Worm (Caenorhabditis elegans) whole organism, young adult: ENCODE data around the gene W01C9.2.

ENCODE experiments used
- B0336.3 ChIP-seq: fragments of 200-800 bp; sonication (Bioruptor generic); IDR thresholded peaks from 2 replicates; pipeline ENCODE4 v1.3.6; 2022; ENCODE audit warnings: missing genetic modification characterization, missing compliant biosample characterization
- F23B12.7 ChIP-seq: sonication (generic microtip); optimal IDR thresholded peaks from 2 replicates; lab custom pipeline; 2017; ENCODE audit warnings: missing genetic modification characterization, mild to moderate bottlenecking, missing compliant biosample characterization, antibody characterized with exemption, moderate library complexity; ENCODE audit not compliant: insufficient read depth
- F37B4.10 ChIP-seq: fragments of 200-800 bp; sonication (Bioruptor generic); IDR thresholded peaks from 2 replicates; pipeline ENCODE4 v1.3.6; 2022; ENCODE audit warnings: missing genetic modification characterization, missing compliant biosample characterization
- K11D2.4 ChIP-seq: fragments of 200-800 bp; sonication (Bioruptor generic); IDR thresholded peaks from 2 replicates; pipeline ENCODE4 v1.3.6; 2022; ENCODE audit warnings: missing genetic modification reagents, missing genetic modification characterization, missing compliant biosample characterization
- Y79H2A.3 ChIP-seq: fragments of 200-800 bp; sonication (Bioruptor generic); conservative IDR thresholded peaks from 2 replicates; pipeline ENCODE4 v1.3.6; 2022; ENCODE audit warnings: missing genetic modification reagents, missing genetic modification characterization, missing compliant biosample characterization
- ZK185.1 ChIP-seq: sonication (generic microtip); optimal IDR thresholded peaks from 2 replicates; lab custom pipeline; 2016; ENCODE audit warnings: mild to moderate bottlenecking, missing genetic modification characterization, missing compliant biosample characterization; ENCODE audit not compliant: poor library complexity, severe bottlenecking
- aptf-3 ChIP-seq: fragments of 200-800 bp; sonication (Bioruptor generic); IDR thresholded peaks from 2 replicates; pipeline ENCODE4 v1.3.6; 2022; ENCODE audit warnings: missing genetic modification characterization, missing compliant biosample characterization
- atf-7 ChIP-seq: sonication (generic microtip); optimal IDR thresholded peaks from 2 replicates; lab custom pipeline; 2017; ENCODE audit warnings: mild to moderate bottlenecking, missing genetic modification characterization, missing compliant biosample characterization
- attf-6 ChIP-seq: fragments of 200-800 bp; sonication (Bioruptor generic); IDR thresholded peaks from 2 replicates; pipeline ENCODE4 v1.3.6; 2022; ENCODE audit warnings: missing genetic modification reagents, missing genetic modification characterization, missing compliant biosample characterization
- ceh-100 ChIP-seq: fragments of 200-800 bp; sonication (Bioruptor generic); IDR thresholded peaks from 2 replicates; pipeline ENCODE4 v1.3.6; 2022; ENCODE audit warnings: missing genetic modification reagents, missing genetic modification characterization, missing compliant biosample characterization
- ceh-27 ChIP-seq: fragments of 200-800 bp; sonication (Bioruptor generic); optimal IDR thresholded peaks from 2 replicates; lab custom pipeline; 2018; ENCODE audit warnings: mild to moderate bottlenecking, missing genetic modification characterization, moderate library complexity, missing compliant biosample characterization
- ceh-40 ChIP-seq: fragments of 200-800 bp; sonication (Bioruptor generic); IDR thresholded peaks from 2 replicates; pipeline ENCODE4 v1.3.6; 2022; ENCODE audit warnings: missing genetic modification characterization, missing compliant biosample characterization
- ceh-58 ChIP-seq: fragments of 200-800 bp; sonication (Bioruptor generic); IDR thresholded peaks from 2 replicates; pipeline ENCODE4 v1.3.6; 2022; ENCODE audit warnings: missing genetic modification characterization, missing compliant biosample characterization
- ceh-79 ChIP-seq: sonication (generic microtip); optimal IDR thresholded peaks from 2 replicates; lab custom pipeline; 2017; ENCODE audit warnings: mild to moderate bottlenecking, missing genetic modification characterization, missing compliant biosample characterization
- dox-1 ChIP-seq: fragments of 200-800 bp; sonication (Bioruptor generic); IDR thresholded peaks from 2 replicates; pipeline ENCODE4 v1.3.6; 2022; ENCODE audit warnings: missing genetic modification reagents, missing genetic modification characterization, missing compliant biosample characterization
- dpff-1 ChIP-seq: sonication (generic microtip); optimal IDR thresholded peaks from 2 replicates; lab custom pipeline; 2017; ENCODE audit warnings: mild to moderate bottlenecking, missing genetic modification characterization, missing compliant biosample characterization
- efl-1 ChIP-seq: fragments of 150-350 bp; optimal IDR thresholded peaks from 2 replicates; lab custom pipeline; 2014; ENCODE audit warnings: missing biosample characterization, missing genetic modification reagents, missing genetic modification characterization
- gei-17 ChIP-seq: fragments of 200-800 bp; sonication (Bioruptor generic); optimal IDR thresholded peaks from 2 replicates; lab custom pipeline; 2018; ENCODE audit warnings: mild to moderate bottlenecking, missing genetic modification characterization, missing compliant biosample characterization
- hsf-1 ChIP-seq: fragments of 200-800 bp; sonication (Bioruptor generic); IDR thresholded peaks from 2 replicates; pipeline ENCODE4 v1.3.6; 2022; ENCODE audit warnings: missing genetic modification reagents, missing genetic modification characterization, missing compliant biosample characterization
- let-526 ChIP-seq: fragments of 200-800 bp; sonication (Bioruptor generic); IDR thresholded peaks from 2 replicates; pipeline ENCODE4 v1.3.6; 2022; ENCODE audit warnings: missing genetic modification reagents, missing genetic modification characterization, missing compliant biosample characterization
- let-607 ChIP-seq, 2 experiments: fragments of 200-800 bp in 1 of 2; sonication (Bioruptor generic) in 1 of 2; sonication (generic microtip) in 1 of 2; optimal IDR thresholded peaks; 2 replicates each; lab custom pipeline; 2016 to 2018; ENCODE audit warnings: mild to moderate bottlenecking in 2 of 2, missing compliant biosample characterization in 2 of 2, missing genetic modification characterization in 2 of 2, moderate library complexity in 2 of 2, missing genotype in 1 of 2
- lin-26 ChIP-seq: fragments of 200-800 bp; sonication (Bioruptor generic); IDR thresholded peaks from 2 replicates; pipeline ENCODE4 v1.3.6; 2022; ENCODE audit warnings: missing genetic modification reagents, missing genetic modification characterization, missing compliant biosample characterization
- lin-40 ChIP-seq: sonication (generic microtip); optimal IDR thresholded peaks from 2 replicates; lab custom pipeline; 2016; ENCODE audit warnings: missing genetic modification characterization, mild to moderate bottlenecking, missing compliant biosample characterization, missing genotype, missing genetic modification reagents
- lir-1 ChIP-seq: fragments of 200-800 bp; sonication (Bioruptor generic); conservative IDR thresholded peaks from 2 replicates; pipeline ENCODE4 v1.3.6; 2022; ENCODE audit warnings: missing genetic modification reagents, missing genetic modification characterization, missing compliant biosample characterization
- lsl-1 ChIP-seq: fragments of 200-800 bp; sonication (Bioruptor generic); optimal IDR thresholded peaks from 2 replicates; lab custom pipeline; 2018; ENCODE audit warnings: mild to moderate bottlenecking, missing genetic modification characterization, moderate library complexity, missing compliant biosample characterization
- madf-8 ChIP-seq: fragments of 200-800 bp; sonication (Bioruptor generic); conservative IDR thresholded peaks from 2 replicates; pipeline ENCODE4 v1.3.6; 2022; ENCODE audit warnings: missing genetic modification reagents, missing genetic modification characterization, missing compliant biosample characterization
- nfya-1 ChIP-seq: sonication (generic microtip); optimal IDR thresholded peaks from 2 replicates; lab custom pipeline; 2017; ENCODE audit warnings: antibody characterized with exemption, missing compliant biosample characterization, missing genetic modification characterization, borderline replicate concordance; ENCODE audit not compliant: insufficient read depth
- nfya-2 ChIP-seq: fragments of 200-800 bp; sonication (Bioruptor generic); IDR thresholded peaks from 2 replicates; pipeline ENCODE4 v1.3.6; 2022; ENCODE audit warnings: missing genetic modification reagents, missing genetic modification characterization, missing compliant biosample characterization
- nhr-80 ChIP-seq: sonication (generic microtip); optimal IDR thresholded peaks from 2 replicates; lab custom pipeline; 2016; ENCODE audit warnings: missing genetic modification characterization, missing compliant biosample characterization
- nhr-90 ChIP-seq: sonication (generic microtip); optimal IDR thresholded peaks from 2 replicates; lab custom pipeline; 2016; ENCODE audit warnings: missing genotype, mild to moderate bottlenecking, missing genetic modification characterization, missing compliant biosample characterization
- pha-4 ChIP-seq: fragments of 150-350 bp; sonication (generic microtip); optimal IDR thresholded peaks from 2 replicates; lab custom pipeline; 2014; ENCODE audit warnings: missing biosample characterization, missing genetic modification reagents, missing genetic modification characterization
- rec-8 ChIP-seq, 2 experiments: sonication (generic microtip); optimal IDR thresholded peaks; 2 replicates each; lab custom pipeline; 2016; ENCODE audit warnings: mild to moderate bottlenecking in 2 of 2, missing genetic modification characterization in 2 of 2, missing genetic modification reagents in 2 of 2, missing genotype in 2 of 2, missing biosample characterization in 1 of 2, missing compliant biosample characterization in 1 of 2, moderate library complexity in 1 of 2
- repo-1 ChIP-seq: sonication (generic microtip); optimal IDR thresholded peaks from 2 replicates; lab custom pipeline; 2017; ENCODE audit warnings: mild to moderate bottlenecking, missing genetic modification characterization, missing compliant biosample characterization
- rpc-1 ChIP-seq, 2 experiments: fragments of 150-350 bp in 1 of 2; sonication (generic microtip) in 1 of 2; optimal IDR thresholded peaks; 2 replicates each; lab custom pipeline; 2014 to 2018; ENCODE audit warnings: missing biosample characterization in 1 of 2, missing genetic modification characterization in 1 of 2, missing genetic modification reagents in 1 of 2, missing genotype in 1 of 2
- sdz-38 ChIP-seq: sonication (generic microtip); optimal IDR thresholded peaks from 2 replicates; lab custom pipeline; 2016; ENCODE audit warnings: missing genotype, missing genetic modification characterization, missing compliant biosample characterization
- snpc-1.3 ChIP-seq: sonication (generic microtip); optimal IDR thresholded peaks from 2 replicates; lab custom pipeline; 2017; ENCODE audit warnings: missing genetic modification characterization, mild to moderate bottlenecking, missing compliant biosample characterization, antibody characterized with exemption, moderate library complexity, missing genotype, missing genetic modification reagents; ENCODE audit not compliant: insufficient read depth
- snpc-3.4 ChIP-seq: sonication (generic microtip); optimal IDR thresholded peaks from 2 replicates; lab custom pipeline; 2017; ENCODE audit warnings: missing genetic modification characterization, mild to moderate bottlenecking, missing compliant biosample characterization, antibody characterized with exemption, moderate library complexity, missing genotype, missing genetic modification reagents
- sptf-2 ChIP-seq: fragments of 200-800 bp; sonication (Bioruptor generic); optimal IDR thresholded peaks from 2 replicates; lab custom pipeline; 2018; ENCODE audit warnings: mild to moderate bottlenecking, missing genetic modification characterization, missing compliant biosample characterization
- tbp1 ChIP-seq: fragments of 200-800 bp; sonication (Bioruptor generic); optimal IDR thresholded peaks from 2 replicates; lab custom pipeline; 2018; ENCODE audit warnings: mild to moderate bottlenecking, missing genetic modification characterization, missing compliant biosample characterization
- tlf-1 ChIP-seq: fragments of 200-800 bp; sonication (Bioruptor generic); optimal IDR thresholded peaks from 2 replicates; lab custom pipeline; 2018; ENCODE audit warnings: mild to moderate bottlenecking, missing genetic modification characterization, missing compliant biosample characterization
- unc-130 ChIP-seq: sonication (generic microtip); optimal IDR thresholded peaks from 2 replicates; lab custom pipeline; 2016; ENCODE audit warnings: missing genetic modification reagents, missing genetic modification characterization, missing compliant biosample characterization
- unc-62 ChIP-seq: fragments of 150-350 bp; optimal IDR thresholded peaks from 2 replicates; lab custom pipeline; 2014; ENCODE audit warnings: missing biosample characterization, missing genetic modification reagents, missing genetic modification characterization
- xnd-1 ChIP-seq: sonication (generic microtip); optimal IDR thresholded peaks from 2 replicates; lab custom pipeline; 2016; ENCODE audit warnings: missing genotype, missing genetic modification reagents, missing genetic modification characterization, missing compliant biosample characterization
- zfh-2 ChIP-seq: fragments of 200-800 bp; sonication (Bioruptor generic); conservative IDR thresholded peaks from 2 replicates; pipeline ENCODE4 v1.3.6; 2022; ENCODE audit warnings: missing genetic modification reagents, missing genetic modification characterization, missing compliant biosample characterization
- zim-3 ChIP-seq: sonication (generic microtip); optimal IDR thresholded peaks from 2 replicates; lab custom pipeline; 2017; ENCODE audit warnings: mild to moderate bottlenecking, missing genetic modification characterization, moderate library complexity, missing compliant biosample characterization
- ztf-22 ChIP-seq: fragments of 200-800 bp; sonication (Bioruptor generic); optimal IDR thresholded peaks from 2 replicates; lab custom pipeline; 2018; ENCODE audit warnings: mild to moderate bottlenecking, missing genetic modification characterization, moderate library complexity, missing compliant biosample characterization

Gene W01C9.2

DNA sequence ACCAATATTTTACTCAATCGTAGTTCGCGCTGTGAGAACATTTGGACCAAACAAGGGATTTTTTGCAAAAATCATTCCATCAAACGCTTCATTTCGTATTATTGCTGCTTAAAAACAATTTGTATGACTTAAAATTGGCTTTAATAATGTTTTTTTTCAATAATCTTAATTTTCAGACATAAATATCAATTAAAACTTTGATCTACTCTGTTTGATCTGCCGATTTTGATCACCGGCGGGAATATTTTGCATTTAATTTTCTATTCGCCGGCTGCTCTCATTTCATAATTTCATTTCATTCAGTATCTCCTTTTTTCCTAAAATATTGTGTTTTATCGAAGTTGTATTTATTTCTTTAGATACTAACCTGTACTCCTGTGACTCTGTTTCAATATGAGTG, 39.0 kb downstream of the W01C9.2 start, which contains the start of gene puf-5 (continued):
- TF ChIP-seq zim-3 (no peak), dox-1 (GFP tag; lab: Robert Waterston, UW) (0 out of 2 replicates have a peak, but pooled peaks have one; percentile 11), ceh-40 (GFP tag; lab: Robert Waterston, UW) (no peak), aptf-3 (GFP tag; lab: Robert Waterston, UW) (no peak), zfh-2 (GFP tag; lab: Robert Waterston, UW) (no peak), gei-17 (GFP tag; lab: Kevin White, UChicago) (no peak), snpc-3.4 (tag; lab: Kevin White, UChicago) (peak; percentile 78), repo-1 (no peak), tlf-1 (GFP tag; lab: Kevin White, UChicago) (peak; percentile 25), sptf-2 (GFP tag; lab: Kevin White, UChicago) (no peak), lin-26 (GFP tag; lab: Robert Waterston, UW) (no peak), rpc-1 (optimal IDR thresholded peaks at IDR 0.05; lab: Kevin White, UChicago) (no peak), rpc-1 (tag; optimal IDR thresholded peaks at IDR 0.05; lab: Kevin White, UChicago) (no peak), F23B12.7 (tag; lab: Kevin White, UChicago) (no peak), lin-40 (no peak), nhr-80 (tag; lab: Kevin White, UChicago) (no peak), nfya-2 (GFP tag; lab: Robert Waterston, UW) (no peak), let-526 (GFP tag; lab: Robert Waterston, UW) (no peak), lsl-1 (GFP tag; lab: Kevin White, UChicago) (peak; percentile 88), ztf-22 (GFP tag; lab: Kevin White, UChicago) (no peak), ZK185.1 (tag; lab: Kevin White, UChicago) (no peak), ceh-27 (GFP tag; lab: Kevin White, UChicago) (no peak), atf-7 (tag; lab: Kevin White, UChicago) (no peak), nfya-1 (tag; lab: Kevin White, UChicago) (no peak), K11D2.4 (no peak), tbp1 (GFP tag; lab: Kevin White, UChicago) (peak; percentile 15), efl-1 (GFP tag; lab: Kevin White, UChicago) (peak; percentile 95), dpff-1 (tag; lab: Kevin White, UChicago) (no peak), sdz-38 (tag; lab: Kevin White, UChicago) (no peak), rec-8 (tag; optimal IDR thresholded peaks at IDR 0.05; lab: Kevin White, UChicago) (no peak), Y79H2A.3 (GFP tag; lab: Robert Waterston, UW) (no peak), hsf-1 (GFP tag; lab: Robert Waterston, UW) (peak; percentile 65; the same call in 1 of the 2 replicates)
- TF ChIP-seq, all 124 proteins: peak for 23

ce11 chrII:8577509-8578099, 41.4 kb downstream of the W01C9.2 start, which contains the start of gene F54C9.9:
Gene F54C9.9 (plus strand): TSS chrII:8578049.
- TF ChIP-seq ceh-79 (tag; lab: Kevin White, UChicago) (no peak), unc-130 (GFP tag; lab: Kevin White, UChicago) (peak; percentile 49), let-526 (GFP tag; lab: Robert Waterston, UW) (no peak), repo-1 (peak; percentile 17), B0336.3 (GFP tag; lab: Robert Waterston, UW) (peak; percentile 73; the same call in 1 of the 2 replicates), snpc-1.3 (no peak), nhr-90 (tag; lab: Kevin White, UChicago) (no peak), F23B12.7 (tag; lab: Kevin White, UChicago) (peak; percentile 6), efl-1 (GFP tag; lab: Kevin White, UChicago) (peak; percentile 19), ceh-100 (GFP tag; lab: Robert Waterston, UW) (peak; percentile 50; the same call in 1 of the 2 replicates), pha-4 (no peak), Y79H2A.3 (GFP tag; lab: Robert Waterston, UW) (peak; percentile 87), F37B4.10 (GFP tag; lab: Robert Waterston, UW) (no peak), ceh-58 (GFP tag; lab: Robert Waterston, UW) (no peak), madf-8 (GFP tag; lab: Robert Waterston, UW) (peak; percentile 47), unc-62 (no peak), attf-6 (GFP tag; lab: Robert Waterston, UW) (peak; percentile 75), lir-1 (no peak), xnd-1 (tag; lab: Kevin White, UChicago) (peak; percentile 33), let-607 (tag; optimal IDR thresholded peaks at IDR 0.05; lab: Kevin White, UChicago) (no peak)
